Fruit fly (Drosophila melanogaster) whole organism, prepupa: Measurements from ENCODE around the gene CG42514.
A peak's percentile ranks its signal among the peaks of the same experiment; 100 is the strongest.

Source experiments
- Blimp-1 ChIP-seq: fragments of 200-800 bp; sonication (Bioruptor generic); optimal IDR thresholded peaks from 3 replicates; lab custom pipeline; 2017; ENCODE audit warnings: missing biosample characterization, missing genetic modification characterization, mild to moderate bottlenecking, moderate library complexity, missing genetic modification reagents
- CG10631 ChIP-seq: fragments of 200-800 bp; sonication (Bioruptor generic); optimal IDR thresholded peaks from 2 replicates; lab custom pipeline; 2016; ENCODE audit warnings: missing biosample characterization, missing genetic modification characterization
- CG10669 ChIP-seq: fragments of 200-800 bp; sonication (Bioruptor generic); optimal IDR thresholded peaks from 3 replicates; lab custom pipeline; 2018; ENCODE audit warnings: missing biosample characterization, mild to moderate bottlenecking, missing genetic modification characterization, moderate library complexity
- CG11294 ChIP-seq: fragments of 200-800 bp; sonication (Bioruptor generic); IDR thresholded peaks from 2 replicates; pipeline ENCODE4 v1.3.6; 2022; ENCODE audit warnings: missing biosample characterization, missing genetic modification characterization
- CG15336 ChIP-seq: fragments of 200-800 bp; sonication (Bioruptor generic); IDR thresholded peaks from 2 replicates; pipeline ENCODE4 v1.3.6; 2022; ENCODE audit warnings: missing biosample characterization, missing genetic modification characterization
- CG1621 ChIP-seq: fragments of 200-800 bp; sonication (Bioruptor generic); optimal IDR thresholded peaks from 3 replicates; lab custom pipeline; 2018; ENCODE audit warnings: missing biosample characterization, mild to moderate bottlenecking, missing genetic modification characterization
- CG16779 ChIP-seq: fragments of 200-800 bp; sonication (Bioruptor generic); optimal IDR thresholded peaks from 3 replicates; lab custom pipeline; 2017; ENCODE audit warnings: missing biosample characterization, mild to moderate bottlenecking, missing genetic modification characterization
- CG3032 ChIP-seq: fragments of 200-800 bp; optimal IDR thresholded peaks from 2 replicates; lab custom pipeline; 2019; ENCODE audit warnings: missing biosample characterization, mild to moderate bottlenecking, missing genetic modification characterization, moderate library complexity
- CG31627 ChIP-seq: fragments of 200-800 bp; sonication (Bioruptor generic); optimal IDR thresholded peaks from 3 replicates; lab custom pipeline; 2016; ENCODE audit warnings: missing biosample characterization, missing genetic modification characterization
- CG34406 ChIP-seq: fragments of 200-800 bp; sonication (Bioruptor generic); optimal IDR thresholded peaks from 3 replicates; lab custom pipeline; 2016; ENCODE audit warnings: missing biosample characterization, missing genetic modification characterization
- CG3919 ChIP-seq: fragments of 200-800 bp; sonication (Bioruptor generic); optimal IDR thresholded peaks from 3 replicates; lab custom pipeline; 2016; ENCODE audit warnings: missing biosample characterization, missing genetic modification characterization
- CG4318 ChIP-seq: fragments of 200-800 bp; sonication (Bioruptor generic); optimal IDR thresholded peaks from 3 replicates; lab custom pipeline; 2017; ENCODE audit warnings: missing biosample characterization, mild to moderate bottlenecking, missing genetic modification characterization
- CG6792 ChIP-seq: fragments of 200-800 bp; sonication (Bioruptor generic); optimal IDR thresholded peaks from 3 replicates; lab custom pipeline; 2016; ENCODE audit warnings: missing biosample characterization, missing genetic modification characterization
- CG6854 ChIP-seq: fragments of 200-800 bp; sonication (Bioruptor generic); optimal IDR thresholded peaks from 2 replicates; lab custom pipeline; 2017; ENCODE audit warnings: missing biosample characterization, mild to moderate bottlenecking, missing genetic modification characterization
- CG7368 ChIP-seq: fragments of 200-800 bp; sonication (Bioruptor generic); optimal IDR thresholded peaks from 3 replicates; lab custom pipeline; 2016; ENCODE audit warnings: missing biosample characterization, missing genetic modification characterization
- CG8119 ChIP-seq: fragments of 200-800 bp; sonication (Bioruptor generic); IDR thresholded peaks from 3 replicates; pipeline ENCODE4 v1.3.6; 2022; ENCODE audit warnings: missing biosample characterization, missing genetic modification characterization
- CG8319 ChIP-seq: fragments of 200-800 bp; sonication (Bioruptor generic); optimal IDR thresholded peaks from 3 replicates; lab custom pipeline; 2016; ENCODE audit warnings: missing biosample characterization, missing genetic modification characterization
- CG8632 ChIP-seq: fragments of 200-800 bp; sonication (Bioruptor generic); optimal IDR thresholded peaks from 3 replicates; lab custom pipeline; 2016; ENCODE audit warnings: missing biosample characterization, missing genetic modification characterization
- CG9139 ChIP-seq: fragments of 200-800 bp; sonication (Bioruptor generic); optimal IDR thresholded peaks from 3 replicates; lab custom pipeline; 2017; ENCODE audit warnings: missing biosample characterization, mild to moderate bottlenecking, missing genetic modification characterization
- Eip78C ChIP-seq: fragments of 200-800 bp; sonication (Bioruptor generic); peaks from one replicate; lab custom pipeline; 2016; ENCODE audit warnings: missing biosample characterization, missing genetic modification characterization
- Eip93F ChIP-seq: fragments of 200-800 bp; sonication (Bioruptor generic); optimal IDR thresholded peaks from 2 replicates; lab custom pipeline; 2016; ENCODE audit warnings: missing biosample characterization, mild to moderate bottlenecking, missing genetic modification characterization
- Ets21C ChIP-seq: fragments of 200-800 bp; sonication (Bioruptor generic); optimal IDR thresholded peaks from 3 replicates; lab custom pipeline; 2016; ENCODE audit warnings: missing biosample characterization, missing genetic modification characterization
- Gug ChIP-seq: fragments of 200-800 bp; sonication (Bioruptor generic); IDR thresholded peaks from 2 replicates; pipeline ENCODE4 v1.3.6; 2022; ENCODE audit warnings: missing biosample characterization, missing genetic modification characterization
- Hr38 ChIP-seq: sonication (Bioruptor generic); optimal IDR thresholded peaks from 2 replicates; lab custom pipeline; 2016; ENCODE audit warnings: missing biosample characterization, missing genetic modification characterization
- Hr4 ChIP-seq: fragments of 200-800 bp; sonication (Bioruptor generic); optimal IDR thresholded peaks from 3 replicates; lab custom pipeline; 2016; ENCODE audit warnings: missing biosample characterization, missing genetic modification characterization
- Lpt ChIP-seq: fragments of 200-800 bp; sonication (Bioruptor generic); optimal IDR thresholded peaks from 3 replicates; lab custom pipeline; 2016; ENCODE audit warnings: missing biosample characterization, missing genetic modification characterization
- Met ChIP-seq: fragments of 200-800 bp; sonication (Bioruptor generic); optimal IDR thresholded peaks from 3 replicates; lab custom pipeline; 2016; ENCODE audit warnings: missing biosample characterization, missing genetic modification characterization
- OdsH ChIP-seq: fragments of 200-800 bp; sonication (Bioruptor generic); optimal IDR thresholded peaks from 3 replicates; lab custom pipeline; 2016; ENCODE audit warnings: missing biosample characterization, missing genetic modification characterization
- Smox ChIP-seq: fragments of 200-800 bp; sonication (Bioruptor generic); optimal IDR thresholded peaks from 3 replicates; lab custom pipeline; 2016; ENCODE audit warnings: missing biosample characterization, missing genetic modification characterization
- Sox102F ChIP-seq: fragments of 200-800 bp; sonication (Bioruptor generic); optimal IDR thresholded peaks from 2 replicates; lab custom pipeline; 2016; ENCODE audit warnings: missing biosample characterization, mild to moderate bottlenecking, missing genetic modification characterization
- Sox14 ChIP-seq: fragments of 200-800 bp; sonication (Bioruptor generic); optimal IDR thresholded peaks from 3 replicates; lab custom pipeline; 2016; ENCODE audit warnings: missing biosample characterization, missing genetic modification characterization
- Sox15 ChIP-seq: fragments of 200-800 bp; sonication (Bioruptor generic); optimal IDR thresholded peaks from 3 replicates; lab custom pipeline; 2016; ENCODE audit warnings: missing biosample characterization, missing genetic modification characterization
- achi ChIP-seq: fragments of 200-800 bp; sonication (Bioruptor generic); optimal IDR thresholded peaks from 3 replicates; lab custom pipeline; 2016; ENCODE audit warnings: missing biosample characterization, missing genetic modification characterization
- cyc ChIP-seq: fragments of 200-800 bp; sonication (Bioruptor generic); optimal IDR thresholded peaks from 3 replicates; lab custom pipeline; 2016; ENCODE audit warnings: missing biosample characterization, missing genetic modification characterization
- dsx ChIP-seq: fragments of 200-800 bp; optimal IDR thresholded peaks from 3 replicates; lab custom pipeline; 2019; ENCODE audit warnings: missing biosample characterization, mild to moderate bottlenecking, missing genetic modification characterization, moderate library complexity; ENCODE audit not compliant: poor library complexity, severe bottlenecking
- eg ChIP-seq: fragments of 200-800 bp; sonication (Bioruptor generic); IDR thresholded peaks from 3 replicates; pipeline ENCODE4 v1.3.6; 2022; ENCODE audit warnings: missing biosample characterization, missing genetic modification characterization
- esn ChIP-seq: fragments of 200-800 bp; sonication (Bioruptor generic); optimal IDR thresholded peaks from 2 replicates; lab custom pipeline; 2016; ENCODE audit warnings: missing biosample characterization, mild to moderate bottlenecking, missing genetic modification characterization, moderate library complexity
- fd59A ChIP-seq: fragments of 200-800 bp; sonication (Bioruptor generic); optimal IDR thresholded peaks from 2 replicates; lab custom pipeline; 2017; ENCODE audit warnings: missing biosample characterization, mild to moderate bottlenecking, missing genetic modification characterization, missing genetic modification reagents
- lz ChIP-seq: fragments of 200-800 bp; sonication (Bioruptor generic); optimal IDR thresholded peaks from 3 replicates; lab custom pipeline; 2016; ENCODE audit warnings: missing biosample characterization, missing genetic modification characterization
- pdm3 ChIP-seq: fragments of 200-800 bp; sonication (Bioruptor generic); optimal IDR thresholded peaks from 3 replicates; lab custom pipeline; 2016; ENCODE audit warnings: missing biosample characterization, missing genetic modification characterization
- salr ChIP-seq, 2 experiments: fragments of 200-800 bp; sonication (Bioruptor generic); optimal IDR thresholded peaks; 3 replicates each; lab custom pipeline; 2016 to 2018; ENCODE audit warnings: missing biosample characterization in 2 of 2, missing genetic modification characterization in 2 of 2, mild to moderate bottlenecking in 1 of 2
- spab ChIP-seq: fragments of 200-800 bp; sonication (Bioruptor generic); optimal IDR thresholded peaks from 2 replicates; lab custom pipeline; 2017; ENCODE audit warnings: missing biosample characterization, mild to moderate bottlenecking, missing genetic modification characterization, missing genetic modification reagents
- ss ChIP-seq, 2 experiments: fragments of 200-800 bp; sonication (Bioruptor generic); optimal IDR thresholded peaks; 2 replicates in 1 of 2; 3 replicates in 1 of 2; lab custom pipeline; 2017 to 2018; ENCODE audit warnings: mild to moderate bottlenecking in 2 of 2, missing biosample characterization in 2 of 2, missing genetic modification characterization in 2 of 2, moderate library complexity in 1 of 2
- topi ChIP-seq: fragments of 200-800 bp; sonication (Bioruptor generic); optimal IDR thresholded peaks from 3 replicates; lab custom pipeline; 2016; ENCODE audit warnings: missing biosample characterization, missing genetic modification characterization
- vri ChIP-seq: fragments of 200-800 bp; sonication (Bioruptor generic); optimal IDR thresholded peaks from 3 replicates; lab custom pipeline; 2016; ENCODE audit warnings: missing biosample characterization, mild to moderate bottlenecking, missing genetic modification characterization

Gene CG42514

DNA sequence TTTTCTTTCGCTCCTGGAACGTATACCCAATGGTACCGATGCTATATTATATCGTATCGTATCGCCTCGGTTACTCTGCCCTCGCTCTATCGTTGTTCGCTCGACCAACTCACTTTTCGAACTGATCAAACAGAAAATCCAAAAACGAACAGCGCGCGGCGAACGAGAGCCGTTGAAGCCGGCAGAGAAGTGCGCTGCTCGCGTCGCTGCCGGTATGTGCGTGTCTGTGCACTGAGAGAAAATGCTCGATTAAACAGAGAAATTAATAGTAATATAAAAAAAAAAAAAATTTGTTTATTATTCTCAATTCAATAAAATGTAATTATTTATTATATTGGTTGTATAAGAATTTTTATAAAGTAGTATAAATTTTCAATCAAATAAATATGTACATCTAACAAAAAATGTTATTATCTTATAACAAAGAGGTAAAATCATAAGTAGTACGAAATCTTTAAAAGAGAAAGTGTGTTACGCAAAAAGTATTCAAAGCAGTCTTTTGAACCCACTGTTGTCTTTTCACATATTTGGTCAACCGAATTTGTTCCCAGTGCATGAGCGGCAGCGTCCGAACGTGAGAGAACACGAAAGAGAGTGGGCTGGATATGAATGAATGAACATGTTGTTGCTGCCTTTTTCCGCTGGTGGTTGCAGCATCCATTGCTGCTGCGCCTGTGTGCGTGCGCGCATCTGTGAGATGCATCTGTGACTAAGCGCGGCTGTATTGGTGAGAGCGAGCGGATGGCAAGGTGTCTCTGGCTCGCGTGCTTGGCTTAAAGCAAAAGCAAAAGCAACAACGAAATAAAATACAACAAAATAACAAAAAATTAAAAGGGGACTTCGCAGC lies 12.3 kb downstream of the CG42514 start, which contains the start of gene aos (continued):
- TF ChIP-seq ss (GFP tag; optimal IDR thresholded peaks at IDR 0.05; lab: Kevin White, UChicago) (peak; percentile 83 to 95), esn (peak; percentile 94), CG4318 (peak; percentile 94), Met (peak; percentile 80), CG6854 (GFP tag; lab: Kevin White, UChicago) (peak; percentile 80), CG8119 (peak; percentile 95), CG10669 (GFP tag; lab: Kevin White, UChicago) (peak; percentile 85), vri (GFP tag; lab: Kevin White, UChicago) (peak; percentile 58), Eip93F (no peak), salr (GFP tag; optimal IDR thresholded peaks at IDR 0.05; lab: Kevin White, UChicago) (peak; percentile 52 to 98), Sox14 (GFP tag; lab: Kevin White, UChicago) (peak; percentile 76), achi (GFP tag; lab: Kevin White, UChicago) (peak; percentile 93), CG7368 (GFP tag; lab: Kevin White, UChicago) (peak; percentile 84), topi (GFP tag; lab: Kevin White, UChicago) (peak; percentile 77), Hr4 (GFP tag; lab: Kevin White, UChicago) (peak; percentile 88), CG8319 (peak; percentile 72), CG9139 (GFP tag; lab: Kevin White, UChicago) (peak; percentile 19), Hr38 (GFP tag; lab: Kevin White, UChicago) (no peak), Sox102F (GFP tag; lab: Kevin White, UChicago) (peak; percentile 83), Gug (GFP tag; lab: Robert Waterston, UW) (peak; percentile 80), Blimp-1 (GFP tag; lab: Kevin White, UChicago) (peak; percentile 78), CG16779 (tag; lab: Kevin White, UChicago) (peak; percentile 75)

DNA sequence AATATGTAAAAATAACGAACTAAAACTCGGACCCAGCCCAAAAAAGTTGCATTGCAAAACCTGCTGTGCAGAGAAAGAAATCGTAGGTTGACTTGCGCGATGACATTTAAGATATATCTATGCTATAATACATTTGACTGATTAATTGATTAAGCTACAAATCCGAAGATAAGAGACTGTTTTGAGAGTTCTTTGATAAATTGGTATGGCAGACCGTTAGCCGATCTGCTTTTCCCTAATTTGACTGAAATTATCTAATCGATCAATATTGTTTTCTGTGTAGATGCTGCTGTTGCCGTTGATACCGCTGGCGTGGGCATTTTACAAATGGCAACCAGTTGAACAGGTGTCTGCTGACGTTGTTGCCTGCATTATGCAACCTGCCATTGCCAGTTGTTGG lies 13.9 kb downstream of the CG42514 start:
- peak; percentile 41 for TF ChIP-seq CG8632 (GFP tag; lab: Kevin White, UChicago)
- peak; percentile 91 for TF ChIP-seq CG15336
- TF ChIP-seq esn = peak; percentile 5
- peak; percentile 37 for TF ChIP-seq spab
- TF ChIP-seq CG3032 = peak; percentile 55
- TF ChIP-seq CG31627 (GFP tag; lab: Kevin White, UChicago) = no peak
- peak; percentile 34 for TF ChIP-seq fd59A
- no peak for TF ChIP-seq CG9139 (GFP tag; lab: Kevin White, UChicago)
- peak; percentile 35 for TF ChIP-seq lz (GFP tag; lab: Kevin White, UChicago)
- no peak for TF ChIP-seq Ets21C
- peak; percentile 93 for TF ChIP-seq Eip78C
- no peak for TF ChIP-seq CG6854 (GFP tag; lab: Kevin White, UChicago)
- peak; percentile 88 for TF ChIP-seq CG8119
- TF ChIP-seq Hr38 (GFP tag; lab: Kevin White, UChicago) = no peak
- peak; percentile 55 for TF ChIP-seq CG10631 (GFP tag; lab: Kevin White, UChicago)
- TF ChIP-seq CG8319 = peak; percentile 45
- TF ChIP-seq CG3919 (GFP tag; lab: Kevin White, UChicago) = peak; percentile 66
- peak; percentile 44 for TF ChIP-seq CG34406 (GFP tag; lab: Kevin White, UChicago)
- peak; percentile 79 for TF ChIP-seq OdsH
- peak; percentile 36 for TF ChIP-seq dsx (GFP tag; lab: Kevin White, UChicago)
- peak; percentile 84 for TF ChIP-seq Lpt (GFP tag; lab: Kevin White, UChicago)
- TF ChIP-seq Eip93F = no peak
- peak; percentile 75 for TF ChIP-seq achi (GFP tag; lab: Kevin White, UChicago)
- TF ChIP-seq CG4318 = peak; percentile 79
- TF ChIP-seq CG11294 (GFP tag; lab: Robert Waterston, UW) = peak; percentile 72
- peak; percentile 46 for TF ChIP-seq CG16779 (tag; lab: Kevin White, UChicago)
- peak; percentile 72 for TF ChIP-seq pdm3 (GFP tag; lab: Kevin White, UChicago)
- TF ChIP-seq CG10669 (GFP tag; lab: Kevin White, UChicago) = peak; percentile 30
- TF ChIP-seq CG7368 (GFP tag; lab: Kevin White, UChicago) = peak; percentile 57
- no peak for TF ChIP-seq Smox
- no peak for TF ChIP-seq Sox102F (GFP tag; lab: Kevin White, UChicago)
- TF ChIP-seq Gug (GFP tag; lab: Robert Waterston, UW) = peak; percentile 54
- TF ChIP-seq topi (GFP tag; lab: Kevin White, UChicago) = peak; percentile 16
- peak; percentile 33 for TF ChIP-seq Sox15
- TF ChIP-seq CG6792 (GFP tag; lab: Kevin White, UChicago) = peak; percentile 58
- no peak for TF ChIP-seq cyc (GFP tag; lab: Kevin White, UChicago)
- peak; percentile 88 for TF ChIP-seq eg
- TF ChIP-seq CG1621 (tag; lab: Kevin White, UChicago) = peak; percentile 11
